Worm (Caenorhabditis elegans): ENCODE data around the gene set-30.

The set-30 gene

DNA sequence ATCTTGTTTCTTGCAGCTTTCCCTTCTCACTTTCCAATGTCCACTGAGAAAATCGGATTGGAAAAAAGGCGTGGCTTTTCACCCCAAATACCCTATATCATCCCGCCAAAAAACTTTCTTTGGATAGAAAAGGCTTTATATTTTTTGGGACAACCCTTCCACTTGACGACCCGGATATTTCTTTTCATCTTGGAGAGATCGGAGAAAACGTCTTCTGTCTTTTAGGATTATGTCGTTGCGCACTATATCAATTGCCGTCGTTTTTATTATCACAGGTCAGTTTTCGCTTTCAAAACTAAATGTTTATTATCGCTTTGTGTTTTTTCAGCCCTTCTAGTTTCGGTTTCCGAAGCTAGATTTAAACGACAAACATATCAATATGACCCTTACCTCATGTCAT, 44.8 kb downstream of the set-30 start, which contains the start of gene Y64H9A.2:
Gene Y64H9A.2, plus strand, starts transcription at position 90 of the 400 bp plus-strand sequence.
- TF ChIP-seq F37B4.10 (GFP tag; IDR thresholded peaks at IDR 0.05) (no peak), hmg-20 (GFP tag; IDR thresholded peaks at IDR 0.05) (no peak), ZK185.1 (tag; optimal IDR thresholded peaks at IDR 0.05; ENCODE audit: poor library complexity, severe bottlenecking) (no peak), F49E8.2 (tag; optimal IDR thresholded peaks at IDR 0.05; ENCODE audit: insufficient read depth) (no peak), nfya-1 (tag; optimal IDR thresholded peaks at IDR 0.05; ENCODE audit: borderline replicate concordance, insufficient read depth) (no peak), hmg-1.2 (GFP tag; IDR thresholded peaks at IDR 0.05) (no peak)

Data from whole organism, young adult.